Fruit fly (Drosophila melanogaster): ENCODE data around the gene CG43346.
A peak's percentile ranks its signal among the peaks of the same experiment; 100 is the strongest.

CG43346 gene

dm6 chr2L:21169160-21169624 is 811 bp upstream of the CG43346 start:
- no peak for TF ChIP-seq Sox14 (GFP tag; optimal IDR thresholded peaks at IDR 0.05)
- no peak for TF ChIP-seq CG32006 (GFP tag; optimal IDR thresholded peaks at IDR 0.05)
- no peak for TF ChIP-seq ss (GFP tag; optimal IDR thresholded peaks at IDR 0.05)
- no peak for TF ChIP-seq Hr39 (GFP tag; optimal IDR thresholded peaks at IDR 0.05)
- TF ChIP-seq vri (GFP tag; optimal IDR thresholded peaks at IDR 0.05), result peak; percentile 71

dm6 chr2L:21166422-21166821 is 2.0 kb downstream of the CG43346 start:
- TF ChIP-seq vri (GFP tag; optimal IDR thresholded peaks at IDR 0.05) (peak; percentile 67), CG34406 (GFP tag; optimal IDR thresholded peaks at IDR 0.05) (no peak), lz (GFP tag; optimal IDR thresholded peaks at IDR 0.05) (no peak), CG31627 (GFP tag; optimal IDR thresholded peaks at IDR 0.05) (no peak), Hr39 (GFP tag; optimal IDR thresholded peaks at IDR 0.05) (no peak), CG11294 (GFP tag; IDR thresholded peaks at IDR 0.05) (no peak), CG7368 (GFP tag; optimal IDR thresholded peaks at IDR 0.05) (no peak), cyc (GFP tag; optimal IDR thresholded peaks at IDR 0.05) (peak; percentile 10), CG3919 (GFP tag; optimal IDR thresholded peaks at IDR 0.05) (no peak), CG6854 (GFP tag; optimal IDR thresholded peaks at IDR 0.05) (no peak), CG9139 (GFP tag; optimal IDR thresholded peaks at IDR 0.05) (no peak), CG1621 (tag; optimal IDR thresholded peaks at IDR 0.05) (peak; percentile 4), OdsH (GFP tag; optimal IDR thresholded peaks at IDR 0.05) (no peak), dac (GFP tag; optimal IDR thresholded peaks at IDR 0.05) (no peak), fd59A (GFP tag; optimal IDR thresholded peaks at IDR 0.05) (no peak), CG16779 (tag; optimal IDR thresholded peaks at IDR 0.05) (no peak), CG15336 (GFP tag; IDR thresholded peaks at IDR 0.05) (no peak), Sox14 (GFP tag; optimal IDR thresholded peaks at IDR 0.05) (peak; percentile 12), acj6 (GFP tag; optimal IDR thresholded peaks at IDR 0.05) (no peak), CG32006 (GFP tag; optimal IDR thresholded peaks at IDR 0.05) (no peak), Blimp-1 (GFP tag; optimal IDR thresholded peaks at IDR 0.05) (no peak), CG8319 (GFP tag; optimal IDR thresholded peaks at IDR 0.05) (no peak), esn (GFP tag; optimal IDR thresholded peaks at IDR 0.05) (peak; percentile 30), CG6276 (GFP tag; optimal IDR thresholded peaks at IDR 0.05) (no peak), achi (GFP tag; optimal IDR thresholded peaks at IDR 0.05) (peak; percentile 57), CG6792 (GFP tag; optimal IDR thresholded peaks at IDR 0.05) (no peak), Met (GFP tag; optimal IDR thresholded peaks at IDR 0.05) (no peak), CG10631 (GFP tag; optimal IDR thresholded peaks at IDR 0.05) (no peak), fkh (GFP tag; optimal IDR thresholded peaks at IDR 0.05) (no peak), CG10669 (GFP tag; optimal IDR thresholded peaks at IDR 0.05) (no peak), dsx (GFP tag; optimal IDR thresholded peaks at IDR 0.05; ENCODE audit: poor library complexity, severe bottlenecking) (no peak), Gug (GFP tag; IDR thresholded peaks at IDR 0.05) (no peak), topi (GFP tag; optimal IDR thresholded peaks at IDR 0.05) (no peak)

dm6 chr2L:21163311-21163842 is 5.0 kb downstream of the CG43346 start, which contains the start of gene Noc2:
TSS of gene Noc2 (plus strand) at chr2L:21163641.
- peak; percentile 46 for TF ChIP-seq Eip93F (GFP tag; optimal IDR thresholded peaks at IDR 0.05)
- TF ChIP-seq Hr39 (GFP tag; optimal IDR thresholded peaks at IDR 0.05), result peak; percentile 65
- peak; percentile 37; the same call in 2 of the 3 replicates for TF ChIP-seq CG6163 (GFP tag; IDR thresholded peaks at IDR 0.05)
- peak; percentile 41 for TF ChIP-seq CG34406 (GFP tag; optimal IDR thresholded peaks at IDR 0.05)
- TF ChIP-seq Hr38 (GFP tag; optimal IDR thresholded peaks at IDR 0.05), result no peak
- 0 out of 2 replicates have a peak, but pooled peaks have one; percentile 20 for TF ChIP-seq Gug (GFP tag; IDR thresholded peaks at IDR 0.05)
- peak; percentile 59 for TF ChIP-seq acj6 (GFP tag; optimal IDR thresholded peaks at IDR 0.05)
- TF ChIP-seq spab (GFP tag; optimal IDR thresholded peaks at IDR 0.05), result no peak
- peak; percentile 36 for TF ChIP-seq Sox14 (GFP tag; optimal IDR thresholded peaks at IDR 0.05)
- peak; percentile 46 for TF ChIP-seq achi (GFP tag; optimal IDR thresholded peaks at IDR 0.05)
- TF ChIP-seq esn (GFP tag; optimal IDR thresholded peaks at IDR 0.05), result peak; percentile 63
- no peak for TF ChIP-seq CG8119 (GFP tag; IDR thresholded peaks at IDR 0.05)
- peak in 1 of 2 experiments; percentile 30 for TF ChIP-seq salr (GFP tag; optimal IDR thresholded peaks at IDR 0.05)
- peak; percentile 46 for TF ChIP-seq CG3919 (GFP tag; optimal IDR thresholded peaks at IDR 0.05)
- peak; percentile 76 for TF ChIP-seq Eip78C (GFP tag)
- peak; percentile 10 for TF ChIP-seq Blimp-1 (GFP tag; optimal IDR thresholded peaks at IDR 0.05)
- no peak for TF ChIP-seq fd59A (GFP tag; optimal IDR thresholded peaks at IDR 0.05)
- no peak for TF ChIP-seq vri (GFP tag; optimal IDR thresholded peaks at IDR 0.05)
- TF ChIP-seq Ets21C (GFP tag; optimal IDR thresholded peaks at IDR 0.05), result no peak
- peak; percentile 21 for TF ChIP-seq Ets96B (tag; optimal IDR thresholded peaks at IDR 0.05)
- TF ChIP-seq CG16779 (tag; optimal IDR thresholded peaks at IDR 0.05), result no peak
- TF ChIP-seq dac (GFP tag; optimal IDR thresholded peaks at IDR 0.05), result no peak
- peak; percentile 11 for TF ChIP-seq CG8319 (GFP tag; optimal IDR thresholded peaks at IDR 0.05)
- TF ChIP-seq Sox15 (GFP tag; optimal IDR thresholded peaks at IDR 0.05), result peak; percentile 41
- peak; percentile 29 for TF ChIP-seq CG11762 (GFP tag; optimal IDR thresholded peaks at IDR 0.05; ENCODE audit: insufficient read depth)
- peak; percentile 11 for TF ChIP-seq CG6792 (GFP tag; optimal IDR thresholded peaks at IDR 0.05)
- no peak for TF ChIP-seq svp (GFP tag)
